Worm (Caenorhabditis elegans) whole organism, dauer: ENCODE data around the gene nhr-15.

Experiments
- unc-62 ChIP-seq: sonication (generic microtip); optimal IDR thresholded peaks from 2 replicates; lab custom pipeline; 2017; ENCODE audit warnings: missing biosample characterization, missing genetic modification reagents, missing genetic modification characterization

nhr-15 gene

DNA sequence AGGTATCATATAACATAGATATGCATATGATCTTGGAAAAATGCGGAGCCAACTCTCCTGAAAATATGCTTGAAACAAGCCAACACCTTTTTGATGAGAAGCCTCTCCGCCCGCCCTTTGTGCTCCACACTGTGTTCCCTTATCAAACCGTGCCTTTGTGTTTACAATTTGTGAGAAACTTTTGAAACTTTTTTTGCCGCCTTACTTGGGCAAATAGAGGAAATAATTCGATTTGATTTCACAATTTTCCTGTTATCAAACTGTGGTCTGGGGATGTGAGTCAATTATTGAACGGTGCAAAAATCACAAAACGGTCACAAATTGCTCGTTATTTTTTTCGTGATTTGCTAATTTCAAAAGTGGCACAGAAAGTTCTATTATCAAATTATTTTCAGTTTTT lies 20.1 kb downstream of the nhr-15 start:
- no peak for TF ChIP-seq unc-62 (GFP tag; lab: Kevin White, UChicago)

DNA sequence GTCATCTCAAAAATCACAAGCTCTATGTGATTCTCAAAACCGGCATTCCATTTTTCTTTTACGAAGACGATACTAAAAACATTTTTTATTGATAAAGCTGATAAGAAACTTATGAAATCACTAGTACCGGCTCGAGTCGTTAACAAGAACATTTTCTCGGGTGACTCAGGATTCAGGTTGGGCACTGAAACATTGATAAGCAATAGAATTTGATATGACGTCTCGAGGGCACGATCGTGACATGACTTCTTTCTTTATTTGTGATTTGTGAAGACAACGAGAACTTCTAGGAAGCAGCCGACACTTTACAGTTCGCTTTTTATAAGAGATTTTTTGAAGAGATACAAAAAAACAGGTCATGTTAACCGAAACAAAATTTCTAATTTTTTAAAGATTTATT lies 21.2 kb downstream of the nhr-15 start:
- TF ChIP-seq unc-62 (GFP tag; lab: Kevin White, UChicago), result no peak

DNA sequence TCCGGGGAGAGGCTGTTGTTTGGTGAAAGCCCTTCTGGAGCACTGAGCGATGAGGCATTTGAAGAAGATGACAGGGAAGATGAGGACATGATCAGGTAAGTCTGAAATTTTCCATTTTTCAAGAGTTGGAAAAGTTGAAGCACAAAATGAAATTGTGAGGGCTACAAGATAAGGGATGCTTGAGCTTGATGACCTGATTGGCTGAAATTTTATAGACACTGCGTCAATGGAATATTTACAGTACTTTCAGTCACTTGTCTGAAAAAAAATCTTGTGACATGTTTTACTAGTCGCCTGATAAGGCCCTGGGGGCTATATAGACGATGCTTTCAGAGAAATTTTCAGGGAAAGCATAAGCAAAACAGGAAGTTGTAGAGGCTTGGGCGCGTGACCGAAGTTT lies 23.8 kb downstream of the nhr-15 start, which contains the start of gene dmd-8:
dmd-8 (minus strand) TSS at position 101 of the 400 bp plus-strand sequence.
- no peak for TF ChIP-seq unc-62 (GFP tag; lab: Kevin White, UChicago)

ce11 chrV:342346-342745 lies 29.8 kb downstream of the nhr-15 start:
- TF ChIP-seq unc-62 (GFP tag; lab: Kevin White, UChicago), result no peak

- no peak for TF ChIP-seq unc-62 (GFP tag; lab: Kevin White, UChicago)
Observed at ce11 chrV:343128-343527, 30.6 kb downstream of the nhr-15 start, which contains the start of gene wago-10. wago-10 (plus strand) TSS chrV:343428.

ce11 chrV:343546-343945 lies 31.0 kb downstream of the nhr-15 start:
- no peak for TF ChIP-seq unc-62 (GFP tag; lab: Kevin White, UChicago)

- no peak for TF ChIP-seq unc-62 (GFP tag; lab: Kevin White, UChicago)
Observed at ce11 chrV:346005-346404, 33.5 kb downstream of the nhr-15 start.

DNA sequence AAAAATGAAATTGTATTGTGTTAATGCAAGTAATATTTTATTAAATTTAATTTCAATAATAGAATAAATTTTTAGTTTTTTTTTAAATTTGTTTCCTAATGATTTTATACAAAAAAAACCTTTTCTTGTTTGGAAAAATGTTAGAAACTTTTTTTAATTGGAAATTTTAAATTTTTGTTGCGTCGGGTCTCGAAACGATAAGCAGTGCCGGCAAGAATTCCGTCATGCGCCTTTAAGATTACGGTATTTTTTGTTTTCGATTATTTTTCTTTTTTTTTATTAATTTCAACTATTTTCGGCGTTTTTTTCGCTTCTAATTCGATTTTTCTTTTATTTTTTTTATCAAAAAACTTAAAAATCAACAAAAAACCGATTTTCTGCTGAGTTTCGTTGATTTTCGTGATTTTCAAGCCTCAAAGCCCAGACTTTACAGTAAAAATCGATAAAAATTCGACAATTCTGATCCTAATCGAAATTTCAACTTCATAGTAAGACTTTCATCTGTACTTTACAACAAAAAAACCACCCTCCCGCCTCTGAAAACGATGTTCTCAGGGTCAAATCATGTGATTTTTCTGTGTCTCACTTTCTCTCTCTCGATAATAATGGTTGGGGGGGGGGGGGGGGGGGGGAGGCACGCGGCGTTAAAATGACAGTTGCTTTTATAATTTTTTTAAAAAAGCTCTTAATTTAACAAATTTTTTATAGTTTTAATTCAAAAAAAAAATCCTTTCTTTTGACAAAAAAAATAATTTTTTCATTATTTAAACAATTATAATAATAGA lies 35.2 kb downstream of the nhr-15 start:
- TF ChIP-seq unc-62 (GFP tag; lab: Kevin White, UChicago), result no peak

- no peak for TF ChIP-seq unc-62 (GFP tag; lab: Kevin White, UChicago)
Observed at ce11 chrV:349054-349453, 36.5 kb downstream of the nhr-15 start, which contains the start of gene atg-9. atg-9 (plus strand) TSS chrV:349385.

- TF ChIP-seq unc-62 (GFP tag; lab: Kevin White, UChicago), result no peak
Observed at ce11 chrV:350822-351221, 38.3 kb downstream of the nhr-15 start.

ce11 chrV:351787-352186 lies 39.3 kb downstream of the nhr-15 start:
- no peak for TF ChIP-seq unc-62 (GFP tag; lab: Kevin White, UChicago)

ce11 chrV:356959-357702 lies 44.6 kb downstream of the nhr-15 start:
- no peak for TF ChIP-seq unc-62 (GFP tag; lab: Kevin White, UChicago)

ce11 chrV:358473-358872 lies 46.0 kb downstream of the nhr-15 start:
- TF ChIP-seq unc-62 (GFP tag; lab: Kevin White, UChicago), result no peak

ce11 chrV:359466-359865 lies 46.9 kb downstream of the nhr-15 start, which contains the start of gene T22H9.1:
T22H9.1 (plus strand) TSS chrV:359766.
- no peak for TF ChIP-seq unc-62 (GFP tag; lab: Kevin White, UChicago)

ce11 chrV:360068-360467 lies 47.5 kb downstream of the nhr-15 start:
- no peak for TF ChIP-seq unc-62 (GFP tag; lab: Kevin White, UChicago)

- TF ChIP-seq unc-62 (GFP tag; lab: Kevin White, UChicago), result no peak
Observed at ce11 chrV:361291-361690, 48.8 kb downstream of the nhr-15 start.
